Worm (Caenorhabditis elegans): ENCODE data around the gene srlf-26.
"Not testable (repeated sequence)": the region's sequence is repeated elsewhere in the genome, so short reads cannot be mapped to it uniquely, and the experiment has no call there.

srlf-26 gene

ce11 chrIV:13639027-13639426, 39.7 kb upstream of the srlf-26 start, which contains the start of gene ugt-22:
Gene ugt-22 (plus strand): TSS chrIV:13639260.
- TF ChIP-seq elt-2 (tag; optimal IDR thresholded peaks at IDR 0.05) = peak; percentile 67
- TF ChIP-seq K02D7.2 (tag; optimal IDR thresholded peaks at IDR 0.05) = no peak

DNA sequence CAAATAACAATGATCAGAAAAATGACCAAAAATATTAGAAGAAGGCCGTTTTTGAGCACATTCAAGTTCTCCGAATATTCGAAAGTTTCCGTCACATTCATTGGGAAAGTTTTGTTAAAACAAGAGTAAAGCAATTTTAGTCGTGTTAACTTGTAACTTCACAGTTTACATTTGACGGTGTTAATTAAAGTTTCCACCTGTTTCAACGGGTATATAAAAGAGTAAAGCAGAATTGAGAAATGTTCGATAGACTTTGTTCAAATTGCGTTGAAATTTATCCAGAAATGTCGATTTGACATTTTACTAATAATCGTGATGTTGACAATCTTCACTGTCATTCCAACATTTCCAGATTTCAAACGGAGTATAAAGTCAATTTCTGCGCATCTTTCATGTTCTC, 32.9 kb upstream of the srlf-26 start, which contains the start of gene srz-29:
TSS of gene srz-29 (minus strand) at position 101 of the 400 bp plus-strand sequence.
- TF ChIP-seq npax-4 (tag; optimal IDR thresholded peaks at IDR 0.05) (no peak), che-1 (tag; optimal IDR thresholded peaks at IDR 0.05) (no peak), ceh-22 (tag; optimal IDR thresholded peaks at IDR 0.05) (no peak), ceh-19 (GFP tag; optimal IDR thresholded peaks at IDR 0.05) (no peak), rnt-1 (tag; optimal IDR thresholded peaks at IDR 0.05) (no peak)

- no peak for TF ChIP-seq lim-6 (tag; optimal IDR thresholded peaks at IDR 0.05)
- TF ChIP-seq madf-2 (tag; optimal IDR thresholded peaks at IDR 0.05) = no peak
These were observed 31.2 kb upstream of the srlf-26 start, which contains the start of gene ule-4 for ce11 chrIV:13647558-13647957. Gene ule-4 (minus strand): TSS chrIV:13647658.

DNA sequence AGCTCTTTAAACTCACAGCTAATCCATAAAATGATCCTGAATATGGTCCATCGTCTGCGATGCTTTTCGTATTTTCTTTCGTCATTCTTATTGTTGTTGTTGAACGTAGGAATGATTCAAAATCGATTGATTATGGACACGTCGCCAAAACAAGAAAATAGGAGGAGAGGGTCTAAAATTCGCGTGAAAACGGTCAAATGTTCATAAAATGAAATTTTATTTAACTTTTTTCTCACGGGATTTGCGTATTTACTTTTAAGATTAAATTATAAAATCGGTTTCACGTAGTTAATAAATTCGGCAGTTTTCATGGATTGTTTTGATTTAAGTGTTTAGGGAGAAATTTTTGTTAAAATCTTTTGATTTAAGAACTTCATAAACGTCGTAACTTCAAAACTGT, 29.6 kb upstream of the srlf-26 start, which contains the start of gene C08F11.10:
TSS of gene C08F11.10 (minus strand) at position 101 of the 400 bp plus-strand sequence.
- TF ChIP-seq ztf-16 (tag; optimal IDR thresholded peaks at IDR 0.05) (no peak), lim-6 (tag; optimal IDR thresholded peaks at IDR 0.05) (no peak), pha-2 (tag; optimal IDR thresholded peaks at IDR 0.05) (no peak), rnt-1 (tag; optimal IDR thresholded peaks at IDR 0.05) (no peak), ceh-18 (tag; optimal IDR thresholded peaks at IDR 0.05) (no peak), hlh-13 (GFP tag; optimal IDR thresholded peaks at IDR 0.05) (no peak), C38D4.7 (GFP tag; optimal IDR thresholded peaks at IDR 0.05) (no peak), T23F11.4 (GFP tag; optimal IDR thresholded peaks at IDR 0.05) (no peak)

DNA sequence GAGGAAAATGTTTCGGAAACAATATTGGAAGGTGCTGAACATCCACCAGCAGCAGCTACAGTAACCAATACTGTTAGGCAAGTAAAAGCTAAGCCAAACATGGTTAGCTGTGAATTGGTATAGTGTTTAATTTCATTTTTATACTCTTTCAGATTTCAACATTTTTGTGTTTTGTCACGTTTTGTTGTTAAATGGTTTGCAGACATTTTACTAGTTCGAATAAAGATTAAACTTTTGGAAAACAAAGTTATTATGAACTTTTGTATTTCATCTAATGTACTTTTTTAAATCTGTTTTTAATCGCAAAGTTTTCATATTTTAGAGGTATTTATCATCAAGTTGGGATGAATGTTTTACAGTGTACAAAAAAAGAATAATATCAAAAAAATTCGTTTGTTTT, 28.5 kb upstream of the srlf-26 start, which contains the start of gene C08F11.17:
TSS of gene C08F11.17 (minus strand) at position 101 of the 400 bp plus-strand sequence.
- TF ChIP-seq ceh-2 (tag; optimal IDR thresholded peaks at IDR 0.05) (no peak), fkh-10 (GFP tag; optimal IDR thresholded peaks at IDR 0.05) (no peak), hlh-30 (tag; optimal IDR thresholded peaks at IDR 0.05; ENCODE audit: insufficient read depth) (no peak), pha-2 (tag; optimal IDR thresholded peaks at IDR 0.05) (no peak)

DNA sequence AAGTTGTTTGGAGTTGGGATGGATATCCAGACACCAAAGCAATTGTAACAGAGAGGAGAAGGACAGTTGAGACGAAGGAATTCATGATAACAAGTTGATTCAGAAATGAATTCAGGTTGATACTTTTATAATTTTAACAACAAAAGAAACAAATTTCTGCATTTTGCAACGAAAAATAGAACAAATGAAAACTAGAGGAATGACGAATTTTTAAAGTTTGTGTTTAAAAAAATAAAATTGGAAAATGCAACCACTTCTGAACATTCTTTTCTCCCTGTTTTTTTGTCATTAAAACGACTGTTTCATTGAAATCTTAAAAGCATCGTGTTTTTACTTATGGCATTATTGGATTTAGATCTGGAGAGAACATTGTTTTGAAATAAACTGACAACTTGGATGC, 27.3 kb upstream of the srlf-26 start, which contains the start of gene C08F11.12:
TSS of gene C08F11.12 (minus strand) at position 101 of the 400 bp plus-strand sequence.
- TF ChIP-seq ets-4, pha-4, ceh-22 (tag; optimal IDR thresholded peaks at IDR 0.05): not testable (repeated sequence)

DNA sequence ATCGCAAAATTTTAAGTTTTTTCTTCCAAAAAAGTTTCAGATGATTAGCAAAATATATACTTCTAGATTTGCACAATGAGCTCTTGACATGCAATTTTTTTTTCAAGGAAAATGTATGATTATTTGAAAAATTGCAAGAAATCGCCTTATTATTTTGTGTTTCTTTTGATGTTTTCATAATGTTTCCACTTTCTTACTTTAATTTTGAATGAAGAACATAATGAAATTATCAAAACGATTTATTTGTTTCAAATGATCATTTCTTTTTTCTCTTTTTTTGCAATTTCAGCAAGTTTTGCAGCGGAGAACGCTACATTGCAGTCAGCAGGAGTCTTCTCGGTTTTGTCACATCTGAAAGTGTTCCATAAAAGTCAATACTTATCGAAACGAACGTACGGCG, 26.7 kb upstream of the srlf-26 start, which contains the start of gene Y45F10C.6:
TSS of gene Y45F10C.6 (plus strand) at position 301 of the 400 bp plus-strand sequence.
- not testable (repeated sequence) for TF ChIP-seq ceh-22 (tag; optimal IDR thresholded peaks at IDR 0.05); ceh-34 (tag; optimal IDR thresholded peaks at IDR 0.05); ama-1 (optimal IDR thresholded peaks at IDR 0.05)

DNA sequence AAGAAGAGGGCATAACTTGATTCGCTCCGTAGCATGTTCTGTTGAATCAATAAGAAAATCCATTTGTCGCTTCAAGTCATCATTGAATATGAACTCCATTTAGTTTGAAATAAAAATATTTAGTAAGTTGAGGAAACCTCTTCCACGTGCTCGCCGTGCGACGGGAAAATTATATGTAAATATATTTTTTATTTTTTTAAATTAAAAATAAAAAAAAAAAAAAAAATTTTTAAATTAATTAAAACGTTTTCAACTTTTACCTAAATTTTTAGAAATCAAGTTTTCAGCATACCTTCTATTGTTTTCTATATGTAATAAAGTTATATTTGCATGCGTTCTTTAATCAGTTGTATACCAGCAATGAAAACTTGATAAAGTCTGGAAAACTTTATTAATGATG, 19.3 kb upstream of the srlf-26 start, which contains the start of gene Y45F10C.1:
TSS of gene Y45F10C.1 (minus strand) at position 101 of the 400 bp plus-strand sequence.
- not testable (repeated sequence) for TF ChIP-seq nhr-11, ttx-3, lin-11 (tag; optimal IDR thresholded peaks at IDR 0.05)

DNA sequence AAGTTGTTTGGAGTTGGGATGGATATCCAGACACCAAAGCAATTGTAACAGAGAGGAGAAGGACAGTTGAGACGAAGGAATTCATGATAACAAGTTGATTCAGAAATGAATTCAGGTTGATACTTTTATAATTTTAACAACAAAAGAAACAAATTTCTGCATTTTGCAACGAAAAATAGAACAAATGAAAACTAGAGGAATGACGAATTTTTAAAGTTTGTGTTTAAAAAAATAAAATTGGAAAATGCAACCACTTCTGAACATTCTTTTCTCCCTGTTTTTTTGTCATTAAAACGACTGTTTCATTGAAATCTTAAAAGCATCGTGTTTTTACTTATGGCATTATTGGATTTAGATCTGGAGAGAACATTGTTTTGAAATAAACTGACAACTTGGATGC, 16.2 kb upstream of the srlf-26 start, which contains the start of gene Y45F10C.2:
TSS of gene Y45F10C.2 (minus strand) at position 101 of the 400 bp plus-strand sequence.
- TF ChIP-seq ceh-24 (tag; optimal IDR thresholded peaks at IDR 0.05); tbx-7 (tag; optimal IDR thresholded peaks at IDR 0.05); ceh-19 (GFP tag; optimal IDR thresholded peaks at IDR 0.05): not testable (repeated sequence)

All from whole organism, late embryonic.